Fruit fly (Drosophila melanogaster) whole organism, embryonic: ENCODE data around the gene xmas.

Source experiments
- Aef1 ChIP-seq: fragments of 200-800 bp; sonication (Bioruptor generic); IDR thresholded peaks from 3 replicates; pipeline ENCODE4 v1.3.6; 2022; ENCODE audit warnings: missing biosample characterization, missing genetic modification characterization
- Atf6 ChIP-seq: fragments of 200-800 bp; sonication (Bioruptor generic); IDR thresholded peaks from 2 replicates; pipeline ENCODE4 v1.3.6; 2022; ENCODE audit warnings: missing biosample characterization, missing genetic modification characterization
- CG10462 ChIP-seq: fragments of 200-800 bp; sonication (Bioruptor generic); optimal IDR thresholded peaks from 2 replicates; lab custom pipeline; 2016; ENCODE audit warnings: missing biosample characterization, missing genetic modification characterization
- CG11398 ChIP-seq: fragments of 200-800 bp; sonication (Bioruptor generic); optimal IDR thresholded peaks from 2 replicates; lab custom pipeline; 2016; ENCODE audit warnings: missing biosample characterization, missing genetic modification characterization
- CG11456 ChIP-seq: fragments of 200-800 bp; sonication (Bioruptor generic); IDR thresholded peaks from 3 replicates; pipeline ENCODE4 v1.3.6; 2022; ENCODE audit warnings: missing biosample characterization, missing genetic modification characterization
- CG12219 ChIP-seq: fragments of 200-800 bp; sonication (Bioruptor generic); optimal IDR thresholded peaks from 3 replicates; lab custom pipeline; 2018; ENCODE audit warnings: missing biosample characterization, mild to moderate bottlenecking, missing genetic modification characterization
- CG12236 ChIP-seq: fragments of 200-800 bp; sonication (Bioruptor generic); optimal IDR thresholded peaks from 2 replicates; lab custom pipeline; 2016; ENCODE audit warnings: missing biosample characterization, missing genetic modification characterization
- CG1233 ChIP-seq: fragments of 200-800 bp; sonication (Bioruptor generic); optimal IDR thresholded peaks from 4 replicates; lab custom pipeline; 2018; ENCODE audit warnings: missing biosample characterization, mild to moderate bottlenecking, missing genetic modification characterization
- CG12769 ChIP-seq: fragments of 200-800 bp; sonication (Bioruptor generic); optimal IDR thresholded peaks from 2 replicates; lab custom pipeline; 2019; ENCODE audit warnings: missing biosample characterization, mild to moderate bottlenecking, missing genetic modification characterization, moderate library complexity
- CG13296 ChIP-seq: fragments of 200-800 bp; sonication (Bioruptor generic); optimal IDR thresholded peaks from 3 replicates; lab custom pipeline; 2018; ENCODE audit warnings: missing biosample characterization, mild to moderate bottlenecking, missing genetic modification characterization
- CG14441 ChIP-seq: fragments of 200-800 bp; sonication (Bioruptor generic); IDR thresholded peaks from 2 replicates; pipeline ENCODE4 v1.3.6; 2022; ENCODE audit warnings: missing biosample characterization, missing genetic modification characterization
- CG14965 ChIP-seq: fragments of 200-800 bp; sonication (Bioruptor generic); optimal IDR thresholded peaks from 2 replicates; lab custom pipeline; 2016; ENCODE audit warnings: missing biosample characterization, missing genetic modification characterization, borderline replicate concordance
- CG15514 ChIP-seq: fragments of 200-800 bp; sonication (Bioruptor generic); optimal IDR thresholded peaks from 3 replicates; lab custom pipeline; 2017; ENCODE audit warnings: missing biosample characterization, missing genetic modification characterization, mild to moderate bottlenecking, moderate library complexity, missing genetic modification reagents
- CG18599 ChIP-seq: fragments of 200-800 bp; sonication (Bioruptor generic); optimal IDR thresholded peaks from 3 replicates; lab custom pipeline; 2017; ENCODE audit warnings: missing biosample characterization, missing genetic modification characterization, mild to moderate bottlenecking, moderate library complexity, missing genetic modification reagents
- CG2875 ChIP-seq: fragments of 200-800 bp; sonication (Bioruptor generic); optimal IDR thresholded peaks from 2 replicates; lab custom pipeline; 2017; ENCODE audit warnings: missing biosample characterization, mild to moderate bottlenecking, missing genetic modification characterization, missing genetic modification reagents
- CG30020 ChIP-seq: fragments of 200-800 bp; optimal IDR thresholded peaks from 2 replicates; lab custom pipeline; 2019; ENCODE audit warnings: missing biosample characterization, mild to moderate bottlenecking, missing genetic modification characterization, moderate library complexity
- CG31388 ChIP-seq: fragments of 200-800 bp; sonication (Bioruptor generic); optimal IDR thresholded peaks from 2 replicates; lab custom pipeline; 2016; ENCODE audit warnings: missing biosample characterization, missing genetic modification characterization
- CG3726 ChIP-seq: fragments of 200-800 bp; sonication (Bioruptor generic); IDR thresholded peaks from 3 replicates; pipeline ENCODE4, ENCODE4 v1.3.6; 2022; ENCODE audit warnings: missing biosample characterization, missing genetic modification characterization
- CG3838 ChIP-seq: fragments of 200-800 bp; sonication (Bioruptor generic); optimal IDR thresholded peaks from 3 replicates; lab custom pipeline; 2016; ENCODE audit warnings: missing biosample characterization, missing genetic modification characterization
- CG4707 ChIP-seq: fragments of 200-800 bp; sonication (Bioruptor generic); optimal IDR thresholded peaks from 2 replicates; lab custom pipeline; 2018; ENCODE audit warnings: missing biosample characterization, mild to moderate bottlenecking, missing genetic modification characterization, moderate library complexity
- CG6654 ChIP-seq: fragments of 200-800 bp; sonication (Bioruptor generic); optimal IDR thresholded peaks from 2 replicates; lab custom pipeline; 2017; ENCODE audit warnings: missing biosample characterization, mild to moderate bottlenecking, missing genetic modification characterization
- CG6854 ChIP-seq: fragments of 200-800 bp; sonication (Bioruptor generic); optimal IDR thresholded peaks from 3 replicates; lab custom pipeline; 2017; ENCODE audit warnings: missing biosample characterization, mild to moderate bottlenecking, missing genetic modification characterization
- CG7745 ChIP-seq: fragments of 200-800 bp; sonication (Bioruptor generic); optimal IDR thresholded peaks from 2 replicates; lab custom pipeline; 2018; ENCODE audit warnings: missing biosample characterization, mild to moderate bottlenecking, missing genetic modification characterization, moderate library complexity
- CG7786 ChIP-seq: fragments of 200-800 bp; sonication (Bioruptor generic); optimal IDR thresholded peaks from 2 replicates; lab custom pipeline; 2016; ENCODE audit warnings: missing biosample characterization, missing genetic modification characterization
- CG8478 ChIP-seq: fragments of >200 bp; optimal IDR thresholded peaks from 2 replicates; lab custom pipeline; 2018
- CG9876 ChIP-seq: fragments of 200-800 bp; sonication (Bioruptor generic); optimal IDR thresholded peaks from 2 replicates; lab custom pipeline; 2016; ENCODE audit warnings: missing biosample characterization, missing genetic modification characterization
- CkIIα-i1 ChIP-seq: fragments of 200-800 bp; sonication (Bioruptor generic); IDR thresholded peaks from 2 replicates; pipeline ENCODE4 v1.3.6; 2022; ENCODE audit warnings: missing biosample characterization, missing genetic modification characterization
- Dp ChIP-seq: fragments of 200-800 bp; sonication (Bioruptor generic); optimal IDR thresholded peaks from 2 replicates; lab custom pipeline; 2018; ENCODE audit warnings: missing biosample characterization, mild to moderate bottlenecking, missing genetic modification characterization, moderate library complexity
- E2f2 ChIP-seq: fragments of 200-800 bp; sonication (Bioruptor generic); IDR thresholded peaks from 2 replicates; pipeline ENCODE4 v1.3.6; 2022; ENCODE audit warnings: missing biosample characterization, missing genetic modification characterization
- Ets97D ChIP-seq: fragments of 200-800 bp; sonication (Bioruptor generic); optimal IDR thresholded peaks from 3 replicates; lab custom pipeline; 2016; ENCODE audit warnings: missing biosample characterization, missing genetic modification characterization
- Gug ChIP-seq: fragments of 200-800 bp; sonication (Bioruptor generic); IDR thresholded peaks from 4 replicates; pipeline ENCODE4 v1.3.6; 2022; ENCODE audit warnings: missing biosample characterization, missing genetic modification characterization
- HLH4C ChIP-seq: fragments of 200-800 bp; sonication (Bioruptor generic); IDR thresholded peaks from 3 replicates; pipeline ENCODE4 v1.3.6; 2022; ENCODE audit warnings: missing biosample characterization, missing genetic modification characterization; ENCODE audit not compliant: partially characterized antibody
- Hr39 ChIP-seq: fragments of >200 bp; optimal IDR thresholded peaks from 2 replicates; lab custom pipeline; 2017
- NC2β ChIP-seq: fragments of 200-800 bp; sonication (Bioruptor generic); optimal IDR thresholded peaks from 2 replicates; lab custom pipeline; 2016; ENCODE audit warnings: missing biosample characterization, missing genetic modification characterization
- Nf-YC ChIP-seq: fragments of 200-800 bp; optimal IDR thresholded peaks from 3 replicates; lab custom pipeline; 2019; ENCODE audit warnings: missing biosample characterization, mild to moderate bottlenecking, missing genetic modification characterization, moderate library complexity
- Pdp1 ChIP-seq, 2 experiments: fragments of 200-800 bp; sonication (Bioruptor generic); optimal IDR thresholded peaks; 3 replicates each; lab custom pipeline; 2016; ENCODE audit warnings: missing biosample characterization in 2 of 2, missing genetic modification characterization in 2 of 2, mild to moderate bottlenecking in 1 of 2, moderate library complexity in 1 of 2
- Six4 ChIP-seq: fragments of 200-800 bp; sonication (Bioruptor generic); optimal IDR thresholded peaks from 2 replicates; lab custom pipeline; 2016; ENCODE audit warnings: missing biosample characterization, missing genetic modification characterization
- Spps ChIP-seq: fragments of 200-800 bp; sonication (Bioruptor generic); optimal IDR thresholded peaks from 2 replicates; lab custom pipeline; 2018; ENCODE audit warnings: missing biosample characterization, mild to moderate bottlenecking, missing genetic modification characterization
- az2 ChIP-seq: fragments of 200-800 bp; sonication (Bioruptor generic); optimal IDR thresholded peaks from 3 replicates; lab custom pipeline; 2016; ENCODE audit warnings: missing biosample characterization, missing genetic modification characterization
- cad ChIP-seq: fragments of >200 bp; optimal IDR thresholded peaks from 2 replicates; lab custom pipeline; 2017; ENCODE audit warnings: missing biosample characterization, missing genetic modification characterization
- cg ChIP-seq: fragments of 200-800 bp; sonication (Bioruptor generic); optimal IDR thresholded peaks from 3 replicates; lab custom pipeline; 2019; ENCODE audit warnings: missing biosample characterization, mild to moderate bottlenecking, missing genetic modification characterization, moderate library complexity
- chn ChIP-seq: fragments of 200-800 bp; sonication (Bioruptor generic); optimal IDR thresholded peaks from 2 replicates; lab custom pipeline; 2016; ENCODE audit warnings: missing biosample characterization, missing genetic modification characterization
- cwo ChIP-seq: fragments of 200-800 bp; sonication (Bioruptor generic); optimal IDR thresholded peaks from 3 replicates; lab custom pipeline; 2017; ENCODE audit warnings: missing biosample characterization, missing genetic modification characterization, mild to moderate bottlenecking, moderate library complexity, missing genetic modification reagents
- dm ChIP-seq: fragments of 200-800 bp; sonication (Bioruptor generic); optimal IDR thresholded peaks from 3 replicates; lab custom pipeline; 2016; ENCODE audit warnings: missing biosample characterization, missing genetic modification characterization
- eve ChIP-seq, 2 experiments: fragments of >200 bp; optimal IDR thresholded peaks; 2 replicates each; lab custom pipeline; 2017; ENCODE audit warnings: missing biosample characterization in 2 of 2, missing genetic modification characterization in 2 of 2
- inv ChIP-seq: fragments of 200-800 bp; sonication (Bioruptor generic); IDR thresholded peaks from 2 replicates; pipeline ENCODE4 v1.3.6; 2022; ENCODE audit warnings: missing biosample characterization, missing genetic modification characterization; ENCODE audit not compliant: partially characterized antibody
- jigr1 ChIP-seq: fragments of 200-800 bp; sonication (Bioruptor generic); IDR thresholded peaks from 3 replicates; pipeline ENCODE4 v1.3.6; 2022; ENCODE audit warnings: missing biosample characterization, missing genetic modification characterization
- nom ChIP-seq: fragments of 200-800 bp; sonication (Bioruptor generic); optimal IDR thresholded peaks from 2 replicates; lab custom pipeline; 2017; ENCODE audit warnings: missing biosample characterization, missing genetic modification characterization, mild to moderate bottlenecking, moderate library complexity, missing genetic modification reagents
- phol ChIP-seq: fragments of 200-800 bp; sonication (Bioruptor generic); optimal IDR thresholded peaks from 3 replicates; lab custom pipeline; 2018; ENCODE audit warnings: missing biosample characterization, mild to moderate bottlenecking, missing genetic modification characterization, moderate library complexity
- unc-4 ChIP-seq: fragments of 200-800 bp; sonication (Bioruptor generic); IDR thresholded peaks from 2 replicates; pipeline ENCODE4 v1.3.6; 2022; ENCODE audit warnings: missing biosample characterization, missing genetic modification characterization; ENCODE audit not compliant: partially characterized antibody

xmas gene

dm6 chrX:17123545-17124203 lies 35.4 kb downstream of the xmas start (continued):
- TF ChIP-seq CG12219 (GFP tag; lab: Kevin White, UChicago) = peak; percentile 63
- peak in 1 of 2 experiments; percentile 87 for TF ChIP-seq eve (GFP tag; optimal IDR thresholded peaks at IDR 0.05; lab: Kevin White, UChicago)
- TF ChIP-seq chn = no peak
- no peak for TF ChIP-seq nom (GFP tag; lab: Kevin White, UChicago)
- TF ChIP-seq HLH4C (GFP tag; lab: Robert Waterston, UW) = no peak
- no peak for TF ChIP-seq CG9876
- TF ChIP-seq CG7745 (tag; lab: Kevin White, UChicago) = no peak
- TF ChIP-seq CG11456 (GFP tag; lab: Robert Waterston, UW) = peak; percentile 64; the same call in 1 of the 3 replicates
- peak; percentile 7 for TF ChIP-seq CG11398
- TF ChIP-seq Pdp1 (GFP tag; optimal IDR thresholded peaks at IDR 0.05; lab: Kevin White, UChicago) = peak; percentile 67 to 73
- no peak for TF ChIP-seq CkIIα-i1 (GFP tag; lab: Robert Waterston, UW)
- no peak for TF ChIP-seq CG10462
- no peak for TF ChIP-seq NC2β
- TF ChIP-seq CG4707 = peak; percentile 18
- peak; percentile 8 for TF ChIP-seq dm
- TF ChIP-seq CG1233 (GFP tag; lab: Kevin White, UChicago) = peak; percentile 44
- TF ChIP-seq Atf6 (GFP tag; lab: Robert Waterston, UW) = peak; percentile 62; the same call in 1 of the 2 replicates
- no peak for TF ChIP-seq cad (GFP tag; lab: Kevin White, UChicago)
- TF ChIP-seq E2f2 (GFP tag; lab: Robert Waterston, UW) = 0 out of 2 replicates have a peak, but pooled peaks have one; percentile 40
- peak; percentile 35 for TF ChIP-seq Ets97D (GFP tag; lab: Kevin White, UChicago)
- TF ChIP-seq Dp (GFP tag; lab: Kevin White, UChicago) = no peak
- TF ChIP-seq Spps (tag; lab: Kevin White, UChicago) = peak; percentile 39
- TF ChIP-seq CG8478 = no peak
- TF ChIP-seq CG18599 (GFP tag; lab: Kevin White, UChicago) = peak; percentile 88
- TF ChIP-seq Hr39 (lab: Kevin White, UChicago) = no peak
- peak; percentile 29 for TF ChIP-seq CG3838 (GFP tag; lab: Kevin White, UChicago)
- peak; percentile 60 for TF ChIP-seq CG13296 (GFP tag; lab: Kevin White, UChicago)
- peak; percentile 37; the same call in 1 of the 4 replicates for TF ChIP-seq Gug (GFP tag; lab: Robert Waterston, UW)
- no peak for TF ChIP-seq unc-4 (GFP tag; lab: Robert Waterston, UW)
- peak; percentile 61 for TF ChIP-seq az2 (GFP tag; lab: Kevin White, UChicago)
- peak; percentile 50; the same call in 1 of the 3 replicates for TF ChIP-seq CG3726 (GFP tag; lab: Robert Waterston, UW)
- peak; percentile 15 for TF ChIP-seq CG7786
- peak; percentile 79 for TF ChIP-seq phol (tag; lab: Kevin White, UChicago)
- TF ChIP-seq CG14441 (GFP tag; lab: Robert Waterston, UW) = peak; percentile 74
- no peak for TF ChIP-seq CG12236 (GFP tag; lab: Kevin White, UChicago)
- TF ChIP-seq CG6654 = peak; percentile 18
- peak; percentile 46 for TF ChIP-seq Six4 (GFP tag; lab: Kevin White, UChicago)
- TF ChIP-seq inv = no peak
- TF ChIP-seq Aef1 (GFP tag; lab: Robert Waterston, UW) = peak; percentile 42; the same call in 2 of the 3 replicates
- peak; percentile 17; the same call in 1 of the 3 replicates for TF ChIP-seq jigr1
- peak; percentile 52 for TF ChIP-seq CG15514
- TF ChIP-seq CG2875 (GFP tag; lab: Kevin White, UChicago) = peak; percentile 41
- TF ChIP-seq CG31388 (GFP tag; lab: Kevin White, UChicago) = no peak
- peak; percentile 71 for TF ChIP-seq cwo (GFP tag; lab: Kevin White, UChicago)
- TF ChIP-seq CG30020 (tag; lab: Kevin White, UChicago) = no peak
- TF ChIP-seq Nf-YC (tag; lab: Kevin White, UChicago) = no peak
- TF ChIP-seq CG12769 (tag; lab: Kevin White, UChicago) = peak; percentile 90
- peak; percentile 61 for TF ChIP-seq CG6854
- no peak for TF ChIP-seq CG14965 (GFP tag; lab: Kevin White, UChicago)
- TF ChIP-seq cg (GFP tag; lab: Kevin White, UChicago) = no peak
